Worm (Caenorhabditis elegans) whole organism, L3 larva: ENCODE data around the gene Y25C1A.2.

ENCODE experiments used
- ZK546.5 ChIP-seq: sonication (generic microtip); optimal IDR thresholded peaks from 2 replicates; lab custom pipeline; 2017; ENCODE audit warnings: missing biosample characterization, missing genetic modification characterization
- ceh-82 ChIP-seq: fragments of 150-350 bp; optimal IDR thresholded peaks from 2 replicates; lab custom pipeline; 2014; ENCODE audit warnings: missing biosample characterization, missing genetic modification characterization
- ceh-9 ChIP-seq: sonication (generic microtip); optimal IDR thresholded peaks from 2 replicates; lab custom pipeline; 2018; ENCODE audit warnings: missing biosample characterization, missing genetic modification characterization
- egl-27 ChIP-seq: sonication (generic microtip); optimal IDR thresholded peaks from 4 replicates; lab custom pipeline; 2017; ENCODE audit warnings: missing biosample characterization, missing genetic modification reagents, missing genetic modification characterization
- egl-5 ChIP-seq: fragments of 150-350 bp; optimal IDR thresholded peaks from 2 replicates; lab custom pipeline; 2017; ENCODE audit warnings: missing biosample characterization, missing genetic modification reagents, missing genetic modification characterization, inconsistent platforms
- elt-1 ChIP-seq: fragments of 150-350 bp; optimal IDR thresholded peaks from 2 replicates; lab custom pipeline; 2014; ENCODE audit warnings: missing biosample characterization, missing genetic modification characterization
- elt-2 ChIP-seq: sonication (generic microtip); optimal IDR thresholded peaks from 2 replicates; lab custom pipeline; 2016; ENCODE audit warnings: missing genetic modification reagents, mild to moderate bottlenecking, missing genetic modification characterization, missing compliant biosample characterization
- elt-3 ChIP-seq, 3 experiments: fragments of 150-350 bp in 1 of 3; sonication (generic microtip) in 2 of 3; optimal IDR thresholded peaks; 2 replicates in 2 of 3; 4 replicates in 1 of 3; lab custom pipeline; 2014 to 2017; ENCODE audit warnings: missing biosample characterization in 3 of 3, missing genetic modification characterization in 3 of 3
- fkh-10 ChIP-seq: sonication (generic microtip); optimal IDR thresholded peaks from 2 replicates; lab custom pipeline; 2017; ENCODE audit warnings: missing biosample characterization, missing genetic modification reagents, missing genetic modification characterization
- fkh-2 ChIP-seq: fragments of 150-350 bp; optimal IDR thresholded peaks from 2 replicates; lab custom pipeline; 2014; ENCODE audit warnings: missing biosample characterization, missing genetic modification reagents, missing genetic modification characterization
- jun-1 ChIP-seq: fragments of 150-350 bp; optimal IDR thresholded peaks from 2 replicates; lab custom pipeline; 2014; ENCODE audit warnings: missing biosample characterization, missing genetic modification reagents, missing genetic modification characterization
- lin-15B ChIP-seq: fragments of 150-350 bp; optimal IDR thresholded peaks from 2 replicates; lab custom pipeline; 2014; ENCODE audit warnings: missing biosample characterization, missing genetic modification characterization
- lin-39 ChIP-seq: fragments of 150-350 bp; optimal IDR thresholded peaks from 2 replicates; lab custom pipeline; 2018; ENCODE audit warnings: missing biosample characterization, missing genetic modification reagents, missing genetic modification characterization
- mdl-1 ChIP-seq: fragments of 150-350 bp; optimal IDR thresholded peaks from 2 replicates; lab custom pipeline; 2014; ENCODE audit warnings: missing biosample characterization, missing genetic modification characterization
- mml-1 ChIP-seq: fragments of 150-350 bp; sonication (generic microtip); optimal IDR thresholded peaks from 3 replicates; lab custom pipeline; 2014; ENCODE audit warnings: missing biosample characterization, missing genetic modification characterization
- nhr-23 ChIP-seq: fragments of 150-350 bp; optimal IDR thresholded peaks from 2 replicates; lab custom pipeline; 2014; ENCODE audit warnings: missing biosample characterization, missing genetic modification reagents, missing genetic modification characterization
- nhr-237 ChIP-seq: fragments of 150-350 bp; optimal IDR thresholded peaks from 2 replicates; lab custom pipeline; 2014; ENCODE audit warnings: missing biosample characterization, missing genetic modification characterization
- nhr-25 ChIP-seq: sonication (generic microtip); optimal IDR thresholded peaks from 2 replicates; lab custom pipeline; 2017; ENCODE audit warnings: missing biosample characterization, missing genetic modification characterization
- nhr-28 ChIP-seq: fragments of 150-350 bp; optimal IDR thresholded peaks from 2 replicates; lab custom pipeline; 2014; ENCODE audit warnings: missing biosample characterization, missing genetic modification characterization
- nhr-43 ChIP-seq: sonication (generic microtip); optimal IDR thresholded peaks from 2 replicates; lab custom pipeline; 2016; ENCODE audit warnings: mild to moderate bottlenecking, missing genetic modification characterization, missing compliant biosample characterization; ENCODE audit not compliant: poor library complexity, severe bottlenecking
- nhr-67 ChIP-seq: fragments of 150-350 bp; optimal IDR thresholded peaks from 2 replicates; lab custom pipeline; 2014; ENCODE audit warnings: missing biosample characterization, missing genetic modification characterization
- nhr-76 ChIP-seq: fragments of 150-350 bp; sonication (generic microtip); optimal IDR thresholded peaks from 5 replicates; lab custom pipeline; 2014; ENCODE audit warnings: missing biosample characterization, missing genetic modification characterization
- pha-4 ChIP-seq: fragments of 150-350 bp; optimal IDR thresholded peaks from 2 replicates; lab custom pipeline; 2014; ENCODE audit warnings: missing biosample characterization, missing genetic modification reagents, missing genetic modification characterization
- pqm-1 ChIP-seq: fragments of 150-350 bp; optimal IDR thresholded peaks from 2 replicates; lab custom pipeline; 2017; ENCODE audit warnings: missing biosample characterization, missing genetic modification characterization, inconsistent platforms
- skn-1 ChIP-seq: fragments of 150-350 bp; optimal IDR thresholded peaks from 2 replicates; lab custom pipeline; 2014; ENCODE audit warnings: missing biosample characterization, missing genetic modification characterization
- snpc-4 ChIP-seq: fragments of 150-350 bp; optimal IDR thresholded peaks from 2 replicates; lab custom pipeline; 2014; ENCODE audit warnings: missing biosample characterization, missing genetic modification characterization
- unc-39 ChIP-seq: sonication (generic microtip); optimal IDR thresholded peaks from 4 replicates; lab custom pipeline; 2017; ENCODE audit warnings: missing biosample characterization, missing genetic modification characterization
- unc-62 ChIP-seq: fragments of 150-350 bp; sonication (generic microtip); optimal IDR thresholded peaks from 4 replicates; lab custom pipeline; 2014; ENCODE audit warnings: missing biosample characterization, missing genetic modification reagents, missing genetic modification characterization
- zag-1 ChIP-seq: fragments of 150-350 bp; optimal IDR thresholded peaks from 2 replicates; lab custom pipeline; 2014; ENCODE audit warnings: missing biosample characterization, missing genetic modification characterization
- ztf-11 ChIP-seq: fragments of 150-350 bp; optimal IDR thresholded peaks from 2 replicates; lab custom pipeline; 2014; ENCODE audit warnings: missing biosample characterization, missing genetic modification characterization
- ztf-4 ChIP-seq: fragments of 150-350 bp; optimal IDR thresholded peaks from 2 replicates; lab custom pipeline; 2014; ENCODE audit warnings: missing biosample characterization, missing genetic modification characterization

The Y25C1A.2 gene

DNA sequence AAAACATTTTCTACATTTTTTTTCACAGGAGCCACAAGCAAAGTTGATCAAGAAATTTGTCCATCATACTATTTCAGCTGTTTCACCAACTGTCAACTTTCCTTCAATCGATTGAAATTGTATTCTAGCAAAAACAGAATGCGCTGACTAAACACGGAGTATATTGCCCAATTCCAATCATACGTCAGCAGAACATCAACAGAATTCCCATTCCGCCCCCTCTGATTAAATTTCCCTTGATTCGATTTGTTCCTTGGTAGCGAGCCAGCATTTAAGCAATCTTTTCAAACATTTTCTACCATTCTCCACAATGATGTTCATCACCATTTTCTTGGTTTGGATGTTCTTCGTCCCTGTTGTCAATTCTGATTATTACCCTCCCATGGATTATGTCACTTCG, 33.4 kb downstream of the Y25C1A.2 start, which contains the start of gene T10D4.15:
T10D4.15 (plus strand) TSS at position 301 of the 400 bp plus-strand sequence.
- no peak for TF ChIP-seq ZK546.5 (tag; lab: Kevin White, UChicago)
- TF ChIP-seq jun-1 = no peak
- TF ChIP-seq elt-1 (tag; lab: Kevin White, UChicago) = no peak
- TF ChIP-seq unc-62 (GFP tag; lab: Kevin White, UChicago) = no peak
- no peak for TF ChIP-seq elt-2
- no peak for TF ChIP-seq nhr-43
- no peak for TF ChIP-seq ceh-9
- TF ChIP-seq ztf-4 (tag; lab: Kevin White, UChicago) = no peak

DNA sequence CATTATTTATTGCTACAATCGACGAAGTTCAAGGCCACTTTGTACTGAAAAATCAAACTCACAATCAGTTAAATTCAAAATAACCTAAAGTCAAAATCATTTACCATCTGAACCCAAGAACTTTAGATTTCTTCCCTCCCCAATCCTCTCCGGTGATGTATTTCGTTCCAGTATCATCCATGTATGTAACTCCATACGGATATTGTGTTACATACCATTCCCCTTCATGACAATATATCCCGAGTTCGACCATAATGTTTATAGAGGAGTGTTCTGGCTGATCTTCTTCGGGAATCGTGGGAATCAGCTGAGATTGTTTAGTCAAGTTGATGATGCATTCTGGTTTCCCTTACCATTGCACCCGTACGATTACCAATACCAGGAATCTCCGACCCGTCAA, 36.0 kb downstream of the Y25C1A.2 start:
- TF ChIP-seq nhr-25 (tag; lab: Kevin White, UChicago) (no peak), mml-1 (no peak), ztf-4 (tag; lab: Kevin White, UChicago) (no peak), fkh-10 (GFP tag; lab: Kevin White, UChicago) (no peak)

DNA sequence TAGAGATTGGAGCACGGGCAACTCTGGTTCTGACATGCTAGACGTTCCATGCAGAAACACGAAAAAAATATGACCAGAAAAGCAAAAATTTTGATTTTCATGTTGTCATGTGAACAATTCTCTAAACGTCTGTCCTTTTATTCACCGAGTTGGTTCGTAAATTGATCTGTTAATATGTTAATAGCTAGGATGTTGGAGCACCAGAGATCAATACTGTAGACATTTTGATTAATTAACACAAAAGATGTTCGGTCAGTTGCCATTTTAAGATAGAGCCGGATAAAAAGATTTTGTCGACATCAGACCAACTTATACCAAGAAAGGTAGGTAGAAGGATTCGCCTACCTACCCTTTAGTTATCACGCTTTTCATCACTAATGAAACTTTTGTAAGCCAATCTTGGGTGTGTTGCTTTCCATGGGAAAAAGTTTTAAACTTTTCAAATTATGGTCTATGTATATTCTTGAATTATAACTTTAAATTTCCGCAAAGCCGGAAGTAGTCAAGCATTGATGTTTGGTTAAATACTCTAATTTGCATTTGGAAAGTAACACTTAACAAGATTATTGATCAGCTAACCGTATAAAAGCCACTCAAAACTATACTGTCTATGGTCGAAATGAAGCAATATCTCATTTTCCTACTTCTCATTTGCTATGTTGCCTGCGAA, 37.2 kb downstream of the Y25C1A.2 start, which contains the start of the genes T10D4.11 and T10D4.1:
T10D4.11 (minus strand) TSS at position 101 of the 670 bp plus-strand sequence.
T10D4.1 (plus strand) TSS at position 620 of the 670 bp plus-strand sequence.
- TF ChIP-seq lin-39 (tag; lab: Kevin White, UChicago) (no peak), egl-27 (tag; lab: Kevin White, UChicago) (no peak), unc-39 (tag; lab: Kevin White, UChicago) (no peak)

DNA sequence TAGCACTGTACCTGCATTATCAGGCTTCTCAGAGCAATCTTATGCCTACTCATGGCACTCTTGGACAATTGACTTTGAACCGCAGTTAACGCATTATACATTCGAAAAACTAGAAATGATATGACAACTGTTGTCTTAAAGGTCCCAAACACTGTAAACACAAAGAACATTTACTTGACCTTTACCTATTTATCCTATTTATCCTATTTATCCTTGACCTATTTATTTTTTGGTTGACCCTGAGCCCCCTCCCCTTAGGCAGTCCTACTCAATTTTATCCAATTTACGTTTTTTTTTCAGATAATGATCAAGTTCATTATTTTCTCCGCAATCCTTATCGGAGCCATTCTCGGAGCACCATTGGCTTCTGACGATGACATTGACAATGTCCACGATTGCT, 39.2 kb downstream of the Y25C1A.2 start, which contains the start of the genes T10D4.14 and T10D4.19:
T10D4.14 (minus strand) TSS at position 101 of the 400 bp plus-strand sequence.
T10D4.19 (plus strand) TSS at position 304 of the 400 bp plus-strand sequence.
- no peak for TF ChIP-seq nhr-76
- no peak for TF ChIP-seq nhr-25 (tag; lab: Kevin White, UChicago)
- no peak for TF ChIP-seq ceh-82 (tag; lab: Kevin White, UChicago)
- TF ChIP-seq ztf-11 = no peak
- TF ChIP-seq mdl-1 (tag; lab: Kevin White, UChicago) = no peak
- TF ChIP-seq egl-27 (tag; lab: Kevin White, UChicago) = no peak
- no peak for TF ChIP-seq unc-62 (GFP tag; lab: Kevin White, UChicago)
- TF ChIP-seq snpc-4 (tag; lab: Kevin White, UChicago) = no peak
- TF ChIP-seq jun-1 = no peak
- no peak for TF ChIP-seq nhr-43
- no peak for TF ChIP-seq elt-3 (tag; optimal IDR thresholded peaks at IDR 0.05; lab: Kevin White, UChicago)
- TF ChIP-seq nhr-28 (tag; lab: Kevin White, UChicago) = no peak
- no peak for TF ChIP-seq lin-15B (tag; lab: Kevin White, UChicago)
- TF ChIP-seq skn-1 = no peak
- TF ChIP-seq elt-2 = no peak
- TF ChIP-seq nhr-23 = no peak
- no peak for TF ChIP-seq egl-5 (tag; lab: Kevin White, UChicago)
- no peak for TF ChIP-seq nhr-67 (tag; lab: Kevin White, UChicago)
- TF ChIP-seq, all 47 proteins: peak for 0

DNA sequence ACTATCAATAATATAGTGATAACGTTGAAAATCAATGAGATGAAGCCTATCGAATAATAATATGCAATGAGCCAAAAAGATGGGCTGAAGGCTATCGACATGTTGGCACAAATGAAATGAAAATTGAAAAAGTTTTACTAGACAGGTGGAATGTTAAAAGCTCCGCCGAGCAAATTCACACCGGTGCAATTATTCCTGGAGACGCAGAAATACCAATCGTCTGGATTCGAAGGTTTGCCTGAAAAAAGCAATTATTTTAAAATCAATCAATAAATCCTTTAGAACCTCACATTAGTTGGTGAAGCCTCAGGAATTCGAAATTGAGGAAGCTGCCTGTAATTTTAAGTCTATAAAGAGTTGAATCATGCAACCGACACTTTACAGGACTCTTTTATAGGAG, 42.0 kb downstream of the Y25C1A.2 start, which contains the start of gene sri-32:
sri-32 (minus strand) TSS at position 101 of the 400 bp plus-strand sequence.
- no peak for TF ChIP-seq pha-4 (tag; lab: Kevin White, UChicago)
- no peak for TF ChIP-seq elt-2
- no peak for TF ChIP-seq fkh-2 (tag; lab: Kevin White, UChicago)
- no peak for TF ChIP-seq nhr-23
- no peak for TF ChIP-seq pqm-1 (tag; lab: Kevin White, UChicago)
- TF ChIP-seq elt-1 (tag; lab: Kevin White, UChicago) = no peak
- TF ChIP-seq nhr-237 = no peak
- no peak for TF ChIP-seq ceh-82 (tag; lab: Kevin White, UChicago)
- TF ChIP-seq nhr-76 = no peak
- TF ChIP-seq snpc-4 (tag; lab: Kevin White, UChicago) = no peak
- TF ChIP-seq zag-1 (tag; lab: Kevin White, UChicago) = no peak
- TF ChIP-seq ztf-11 = no peak
- TF ChIP-seq, all 47 proteins: peak for 0

DNA sequence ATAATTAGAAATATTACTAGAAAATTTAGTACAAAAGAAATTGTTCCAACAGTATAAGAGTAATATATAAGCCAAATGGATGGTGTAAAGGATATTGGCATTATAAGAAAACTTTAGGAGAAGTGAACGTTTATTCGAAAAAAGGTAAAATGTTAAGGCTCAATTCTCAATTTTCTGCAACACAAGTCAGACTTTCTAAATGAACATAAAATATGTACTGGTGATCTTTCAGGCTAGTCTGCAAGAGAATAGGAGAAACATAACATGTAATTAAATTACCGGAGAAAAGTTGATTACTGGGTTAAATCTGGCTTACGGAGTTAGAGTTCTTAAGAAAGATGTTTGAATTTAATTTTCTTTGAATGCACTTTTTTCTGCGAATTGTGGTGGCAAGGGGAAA, 44.3 kb downstream of the Y25C1A.2 start, which contains the start of gene sri-33:
sri-33 (minus strand) TSS at position 101 of the 400 bp plus-strand sequence.
- no peak for TF ChIP-seq nhr-43
- no peak for TF ChIP-seq nhr-237
